Worm (Caenorhabditis elegans) whole organism, mixed stage, embryonic: ENCODE data around the gene T07F10.3.

Experiments used
- M03D4.4 ChIP-seq: sonication (generic microtip); optimal IDR thresholded peaks from 2 replicates; lab custom pipeline; 2017; ENCODE audit warnings: mild to moderate bottlenecking, missing genetic modification characterization, missing compliant biosample characterization
- bed-3 ChIP-seq: fragments of 200-800 bp; sonication (Bioruptor generic); optimal IDR thresholded peaks from 3 replicates; lab custom pipeline; 2018; ENCODE audit warnings: mild to moderate bottlenecking, missing genetic modification characterization, moderate library complexity, missing compliant biosample characterization
- blmp-1 ChIP-seq: fragments of 150-350 bp; optimal IDR thresholded peaks from 2 replicates; lab custom pipeline; 2014; ENCODE audit warnings: missing biosample characterization, missing genetic modification characterization
- ceh-39 ChIP-seq: fragments of 150-350 bp; optimal IDR thresholded peaks from 2 replicates; lab custom pipeline; 2014; ENCODE audit warnings: missing biosample characterization, missing genetic modification characterization
- ceh-43 ChIP-seq: fragments of 200-800 bp; sonication (Bioruptor generic); optimal IDR thresholded peaks from 2 replicates; lab custom pipeline; 2018; ENCODE audit warnings: mild to moderate bottlenecking, missing genetic modification characterization, moderate library complexity, missing compliant biosample characterization
- ceh-83 ChIP-seq: fragments of 200-800 bp; sonication (Bioruptor generic); optimal IDR thresholded peaks from 2 replicates; lab custom pipeline; 2018; ENCODE audit warnings: mild to moderate bottlenecking, missing genetic modification characterization, missing compliant biosample characterization
- ces-1 ChIP-seq: fragments of 150-350 bp; optimal IDR thresholded peaks from 2 replicates; lab custom pipeline; 2014; ENCODE audit warnings: missing biosample characterization, missing genetic modification reagents, missing genetic modification characterization
- cnd-1 ChIP-seq: fragments of 200-800 bp; sonication (Bioruptor generic); optimal IDR thresholded peaks from 2 replicates; lab custom pipeline; 2018; ENCODE audit warnings: mild to moderate bottlenecking, missing genetic modification characterization, missing compliant biosample characterization
- drap-1 ChIP-seq: fragments of 200-800 bp; sonication (Bioruptor generic); optimal IDR thresholded peaks from 3 replicates; lab custom pipeline; 2018; ENCODE audit warnings: mild to moderate bottlenecking, missing genetic modification characterization, missing compliant biosample characterization
- elt-1 ChIP-seq: sonication (generic microtip); optimal IDR thresholded peaks from 2 replicates; lab custom pipeline; 2017; ENCODE audit warnings: missing genetic modification characterization, mild to moderate bottlenecking, missing compliant biosample characterization, antibody characterized with exemption, moderate library complexity, borderline replicate concordance; ENCODE audit not compliant: insufficient read depth
- elt-3 ChIP-seq: fragments of 150-350 bp; optimal IDR thresholded peaks from 2 replicates; lab custom pipeline; 2014; ENCODE audit warnings: missing biosample characterization, missing genetic modification characterization
- flh-1 ChIP-seq: fragments of 200-800 bp; sonication (Bioruptor generic); optimal IDR thresholded peaks from 2 replicates; lab custom pipeline; 2018; ENCODE audit warnings: mild to moderate bottlenecking, missing genetic modification characterization, moderate library complexity, missing compliant biosample characterization
- ham-2 ChIP-seq: fragments of 200-800 bp; sonication (Bioruptor generic); optimal IDR thresholded peaks from 2 replicates; lab custom pipeline; 2018; ENCODE audit warnings: mild to moderate bottlenecking, missing genetic modification characterization, missing compliant biosample characterization
- hlh-1 ChIP-seq: fragments of 150-350 bp; optimal IDR thresholded peaks from 2 replicates; lab custom pipeline; 2014; ENCODE audit warnings: missing biosample characterization, missing genetic modification reagents, missing genetic modification characterization
- lin-13 ChIP-seq: fragments of 150-350 bp; optimal IDR thresholded peaks from 2 replicates; lab custom pipeline; 2014; ENCODE audit warnings: missing biosample characterization, missing genetic modification characterization
- lin-32 ChIP-seq: fragments of 200-800 bp; sonication (Bioruptor generic); optimal IDR thresholded peaks from 2 replicates; lab custom pipeline; 2018; ENCODE audit warnings: mild to moderate bottlenecking, missing genetic modification characterization, missing compliant biosample characterization
- lsy-2 ChIP-seq: fragments of 150-350 bp; optimal IDR thresholded peaks from 2 replicates; lab custom pipeline; 2014; ENCODE audit warnings: missing biosample characterization, missing genetic modification characterization
- mab-5 ChIP-seq: fragments of 150-350 bp; optimal IDR thresholded peaks from 2 replicates; lab custom pipeline; 2014; ENCODE audit warnings: missing biosample characterization, missing genetic modification characterization
- mep-1 ChIP-seq: fragments of 150-350 bp; optimal IDR thresholded peaks from 2 replicates; lab custom pipeline; 2017; ENCODE audit warnings: missing biosample characterization, missing genetic modification reagents, missing genetic modification characterization, inconsistent platforms
- mls-2 ChIP-seq: sonication (generic microtip); optimal IDR thresholded peaks from 2 replicates; lab custom pipeline; 2016; ENCODE audit warnings: mild to moderate bottlenecking, missing genetic modification characterization, moderate library complexity, missing compliant biosample characterization
- nhr-12 ChIP-seq: fragments of 150-350 bp; optimal IDR thresholded peaks from 2 replicates; lab custom pipeline; 2014; ENCODE audit warnings: missing biosample characterization, missing genetic modification characterization
- nhr-2 ChIP-seq: fragments of 150-350 bp; optimal IDR thresholded peaks from 2 replicates; lab custom pipeline; 2014; ENCODE audit warnings: missing biosample characterization, missing genetic modification characterization
- nhr-237 ChIP-seq: fragments of 150-350 bp; optimal IDR thresholded peaks from 2 replicates; lab custom pipeline; 2014; ENCODE audit warnings: missing biosample characterization, missing genetic modification characterization
- nhr-28 ChIP-seq: fragments of 150-350 bp; optimal IDR thresholded peaks from 2 replicates; lab custom pipeline; 2014; ENCODE audit warnings: missing biosample characterization, missing genetic modification characterization
- nhr-76 ChIP-seq: sonication (generic microtip); optimal IDR thresholded peaks from 2 replicates; lab custom pipeline; 2017; ENCODE audit warnings: missing biosample characterization, missing genetic modification characterization
- pha-4 ChIP-seq: fragments of 150-350 bp; optimal IDR thresholded peaks from 2 replicates; lab custom pipeline; 2018; ENCODE audit warnings: missing biosample characterization, missing genetic modification reagents, missing genetic modification characterization
- sem-2 ChIP-seq: fragments of 200-800 bp; sonication (Bioruptor generic); optimal IDR thresholded peaks from 2 replicates; lab custom pipeline; 2018; ENCODE audit warnings: mild to moderate bottlenecking, missing genetic modification characterization, missing compliant biosample characterization
- snpc-4 ChIP-seq: fragments of 150-350 bp; optimal IDR thresholded peaks from 2 replicates; lab custom pipeline; 2014; ENCODE audit warnings: missing biosample characterization, missing genetic modification characterization
- sptf-1 ChIP-seq: sonication (generic microtip); optimal IDR thresholded peaks from 2 replicates; lab custom pipeline; 2017; ENCODE audit warnings: mild to moderate bottlenecking, missing genetic modification characterization, moderate library complexity, missing compliant biosample characterization
- tbx-8 ChIP-seq: fragments of 200-800 bp; sonication (Bioruptor generic); optimal IDR thresholded peaks from 2 replicates; lab custom pipeline; 2018; ENCODE audit warnings: mild to moderate bottlenecking, missing genetic modification characterization, moderate library complexity, missing compliant biosample characterization
- unc-120 ChIP-seq: sonication (generic microtip); optimal IDR thresholded peaks from 2 replicates; lab custom pipeline; 2017; ENCODE audit warnings: missing genetic modification characterization, missing compliant biosample characterization; ENCODE audit not compliant: poor library complexity, severe bottlenecking
- unc-39 ChIP-seq: fragments of 150-350 bp; optimal IDR thresholded peaks from 2 replicates; lab custom pipeline; 2014; ENCODE audit warnings: missing biosample characterization, missing genetic modification characterization
- unc-62 ChIP-seq: fragments of 150-350 bp; optimal IDR thresholded peaks from 2 replicates; lab custom pipeline; 2014; ENCODE audit warnings: missing biosample characterization, missing genetic modification reagents, missing genetic modification characterization
- zip-8 ChIP-seq: fragments of 150-350 bp; optimal IDR thresholded peaks from 2 replicates; lab custom pipeline; 2014; ENCODE audit warnings: missing biosample characterization, missing genetic modification characterization
- ztf-11 ChIP-seq: fragments of 150-350 bp; optimal IDR thresholded peaks from 2 replicates; lab custom pipeline; 2014; ENCODE audit warnings: missing biosample characterization, missing genetic modification characterization

Gene T07F10.3

ce11 chrV:12869948-12870347 lies at the start of gene T07F10.3:
T07F10.3 (minus strand) TSS chrV:12870045.
- TF ChIP-seq tbx-8 (GFP tag; lab: Kevin White, UChicago) (no peak), mls-2 (tag; lab: Kevin White, UChicago) (no peak), bed-3 (GFP tag; lab: Kevin White, UChicago) (peak; percentile 4), ces-1 (GFP tag; lab: Kevin White, UChicago) (peak; percentile 46), unc-62 (GFP tag; lab: Kevin White, UChicago) (no peak), nhr-2 (no peak), nhr-12 (tag; lab: Kevin White, UChicago) (no peak), lin-13 (tag; lab: Kevin White, UChicago) (no peak), mab-5 (tag; lab: Kevin White, UChicago) (no peak), elt-1 (tag; lab: Kevin White, UChicago) (no peak), zip-8 (tag; lab: Kevin White, UChicago) (no peak), unc-39 (no peak), ham-2 (GFP tag; lab: Kevin White, UChicago) (no peak), sem-2 (GFP tag; lab: Kevin White, UChicago) (no peak), ceh-43 (GFP tag; lab: Kevin White, UChicago) (no peak), hlh-1 (tag; lab: Kevin White, UChicago) (peak; percentile 35), ceh-83 (GFP tag; lab: Kevin White, UChicago) (no peak), pha-4 (tag; lab: Kevin White, UChicago) (no peak), lsy-2 (tag; lab: Kevin White, UChicago) (peak; percentile 59), ceh-39 (tag; lab: Kevin White, UChicago) (peak; percentile 11), M03D4.4 (tag; lab: Kevin White, UChicago) (no peak), nhr-28 (tag; lab: Kevin White, UChicago) (no peak), unc-120 (tag; lab: Kevin White, UChicago) (no peak), blmp-1 (tag; lab: Kevin White, UChicago) (no peak), nhr-237 (tag; lab: Kevin White, UChicago) (peak; percentile 0), sptf-1 (tag; lab: Kevin White, UChicago) (peak; percentile 81), flh-1 (GFP tag; lab: Kevin White, UChicago) (no peak), drap-1 (GFP tag; lab: Kevin White, UChicago) (peak; percentile 47), snpc-4 (tag; lab: Kevin White, UChicago) (no peak), cnd-1 (tag; lab: Kevin White, UChicago) (no peak), lin-32 (GFP tag; lab: Kevin White, UChicago) (peak; percentile 56), ztf-11 (tag; lab: Kevin White, UChicago) (no peak), elt-3 (tag; lab: Kevin White, UChicago) (no peak), mep-1 (peak; percentile 67), nhr-76 (tag; lab: Kevin White, UChicago) (no peak)
- TF ChIP-seq, all 35 proteins: peak for 10

DNA sequence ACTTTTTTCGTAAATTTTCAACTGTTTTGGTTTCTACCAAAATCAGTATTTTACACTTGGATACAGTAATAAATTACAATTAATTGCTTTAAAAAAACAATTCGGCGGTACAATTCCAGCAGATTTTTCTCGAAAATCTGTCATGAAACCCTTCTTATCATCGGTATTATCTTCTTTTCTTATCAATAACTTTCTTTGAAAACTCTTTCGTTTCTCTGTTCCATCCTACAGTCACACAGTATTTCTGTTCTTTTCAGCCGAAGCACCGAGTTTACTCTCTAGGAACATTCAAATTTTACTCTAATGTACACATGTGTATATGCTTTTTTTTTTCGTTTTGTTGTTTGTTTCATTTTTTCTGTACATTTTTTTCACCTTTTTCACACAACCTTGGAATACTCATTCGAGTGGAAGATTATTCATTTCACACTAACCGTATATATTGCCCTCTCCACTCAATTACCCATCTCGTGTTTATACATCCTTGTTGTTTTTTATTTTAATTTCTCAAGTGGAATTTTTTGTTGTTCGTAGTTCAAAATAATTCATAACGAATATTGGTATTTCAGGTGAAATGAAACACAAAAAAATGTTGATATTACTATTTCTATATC lies 39.8 kb upstream of the T07F10.3 start, which contains the start of gene nid-1:
nid-1 (plus strand) TSS at position 564 of the 614 bp plus-strand sequence.
- no peak for TF ChIP-seq unc-39
- no peak for TF ChIP-seq lin-13 (tag; lab: Kevin White, UChicago)
- no peak for TF ChIP-seq lin-32 (GFP tag; lab: Kevin White, UChicago)
- TF ChIP-seq unc-120 (tag; lab: Kevin White, UChicago) = no peak
- no peak for TF ChIP-seq ceh-83 (GFP tag; lab: Kevin White, UChicago)
- TF ChIP-seq ces-1 (GFP tag; lab: Kevin White, UChicago) = no peak
- no peak for TF ChIP-seq nhr-237 (tag; lab: Kevin White, UChicago)
- no peak for TF ChIP-seq nhr-2

ce11 chrV:12908614-12909013 lies 38.8 kb upstream of the T07F10.3 start:
- TF ChIP-seq unc-62 (GFP tag; lab: Kevin White, UChicago) (no peak), hlh-1 (tag; lab: Kevin White, UChicago) (peak; percentile 89)
